3 fruit fly cellular contexts compared by ENCODE assay signal in genomic region chr2L:19440732-19441131, dm6.
TF ChIP-seq lines count a peak whose summit lies in the region.

No protein-coding gene starts in this region.

TF ChIP-seq in whole organism, adult, 20 proteins besides CTCF, POLR2A, EP300 and RAD21 (continued from another document):
- no peak for TF ChIP-seq bab1 (GFP tag; optimal IDR thresholded peaks at IDR 0.05; lab: Kevin White, UChicago)

TF ChIP-seq in whole organism, embryonic, 481 proteins besides CTCF, POLR2A, EP300 and RAD21 (continued from another document):
- TF ChIP-seq HmgZ (tag; optimal IDR thresholded peaks at IDR 0.05; lab: Kevin White, UChicago) = no peak
- no peak for TF ChIP-seq exex (tag; optimal IDR thresholded peaks at IDR 0.05; lab: Kevin White, UChicago)
- no peak for TF ChIP-seq Dp (GFP tag; optimal IDR thresholded peaks at IDR 0.05; lab: Kevin White, UChicago)
- TF ChIP-seq vvl (GFP tag; IDR thresholded peaks at IDR 0.05; lab: Robert Waterston, UW) = peak; percentile 34; the same call in 1 of the 2 replicates
- TF ChIP-seq Camta (GFP tag; optimal IDR thresholded peaks at IDR 0.05; lab: Kevin White, UChicago) = no peak
- no peak for TF ChIP-seq CG6791 (GFP tag; IDR thresholded peaks at IDR 0.05; lab: Robert Waterston, UW; ENCODE audit: partially characterized antibody)
- peak; percentile 10 for TF ChIP-seq sens (GFP tag; lab: Kevin White, UChicago)
- no peak for TF ChIP-seq Fer1 (GFP tag; optimal IDR thresholded peaks at IDR 0.05; lab: Kevin White, UChicago)
TF ChIP-seq in whole organism, embryonic: peak in this region for 10.

TF ChIP-seq in whole organism, prepupa, 60 proteins besides CTCF, POLR2A, EP300 and RAD21 (continued from another document):
- TF ChIP-seq CG6808 (GFP tag; optimal IDR thresholded peaks at IDR 0.05; lab: Kevin White, UChicago) = peak; percentile 31
- TF ChIP-seq Smox (GFP tag; optimal IDR thresholded peaks at IDR 0.05; lab: Kevin White, UChicago) = no peak
- peak; percentile 49 for TF ChIP-seq dsx (GFP tag; optimal IDR thresholded peaks at IDR 0.05; lab: Kevin White, UChicago; ENCODE audit: poor library complexity, severe bottlenecking)
